Fruit fly (Drosophila melanogaster): ENCODE results near the gene pins.

- TF ChIP-seq h (GFP tag; optimal IDR thresholded peaks at IDR 0.05) (no peak), sv (GFP tag; optimal IDR thresholded peaks at IDR 0.05) (no peak), Abd-B (GFP tag; optimal IDR thresholded peaks at IDR 0.05) (no peak), Dif (GFP tag; optimal IDR thresholded peaks at IDR 0.05; ENCODE audit: partially characterized antibody) (no peak), psq (GFP tag; optimal IDR thresholded peaks at IDR 0.05) (no peak), N (GFP tag; optimal IDR thresholded peaks at IDR 0.05) (no peak), dmrt93B (GFP tag; optimal IDR thresholded peaks at IDR 0.05) (no peak), Hnf4 (GFP tag; optimal IDR thresholded peaks at IDR 0.05) (no peak)
Measured at dm6 chr3R:27613814-27614213, 31.2 kb downstream of the pins start.
